Worm (Caenorhabditis elegans): Measurements from ENCODE around the gene F36H5.9.

Gene F36H5.9

ce11 chrII:1752990-1753389 is at the start of gene F36H5.9:
TSS of gene F36H5.9 (minus strand) at chrII:1753090.
- TF ChIP-seq efl-1 (optimal IDR thresholded peaks at IDR 0.05) (no peak), efl-1 (GFP tag; optimal IDR thresholded peaks at IDR 0.05 in 1 of 2) (no peak), egl-27 (tag; optimal IDR thresholded peaks at IDR 0.05) (no peak), fos-1 (tag; optimal IDR thresholded peaks at IDR 0.05) (no peak), mef-2 (tag; optimal IDR thresholded peaks at IDR 0.05) (no peak), lir-3 (tag; optimal IDR thresholded peaks at IDR 0.05; ENCODE audit: poor library complexity) (no peak), lin-13 (GFP tag; optimal IDR thresholded peaks at IDR 0.05) (no peak), vab-15 (tag; optimal IDR thresholded peaks at IDR 0.05) (no peak), aly-2 (tag; optimal IDR thresholded peaks at IDR 0.05) (no peak), lin-14 (GFP tag; optimal IDR thresholded peaks at IDR 0.05) (no peak), mdl-1 (tag; optimal IDR thresholded peaks at IDR 0.05) (no peak), zag-1 (tag; optimal IDR thresholded peaks at IDR 0.05) (no peak), Y116A8C.19 (tag; optimal IDR thresholded peaks at IDR 0.05; ENCODE audit: borderline replicate concordance) (no peak), tbx-2 (tag; optimal IDR thresholded peaks at IDR 0.05) (no peak), xbp-1 (tag; optimal IDR thresholded peaks at IDR 0.05) (no peak), pqm-1 (tag; optimal IDR thresholded peaks at IDR 0.05) (no peak), nhr-77 (tag; optimal IDR thresholded peaks at IDR 0.05) (no peak), pag-3 (tag; optimal IDR thresholded peaks at IDR 0.05; ENCODE audit: borderline replicate concordance, insufficient read depth) (no peak)

ce11 chrII:1788087-1788486 is 35.2 kb upstream of the F36H5.9 start, which contains the start of the genes C08F1.6 and fbxb-13:
TSS of gene C08F1.6 (minus strand) at chrII:1788187.
TSS of gene fbxb-13 (plus strand) at chrII:1788277.
- TF ChIP-seq alr-1 (tag; optimal IDR thresholded peaks at IDR 0.05; ENCODE audit: borderline replicate concordance), result no peak
- TF ChIP-seq nhr-28 (tag; optimal IDR thresholded peaks at IDR 0.05), result no peak
- no peak for TF ChIP-seq lin-14 (GFP tag; optimal IDR thresholded peaks at IDR 0.05)
- no peak for TF ChIP-seq skn-1 (tag; optimal IDR thresholded peaks at IDR 0.05)
- TF ChIP-seq ztf-11 (tag; optimal IDR thresholded peaks at IDR 0.05), result no peak
- no peak for TF ChIP-seq snpc-4 (tag; optimal IDR thresholded peaks at IDR 0.05)
- no peak for TF ChIP-seq aly-2 (tag; optimal IDR thresholded peaks at IDR 0.05)
- TF ChIP-seq egl-27 (tag; optimal IDR thresholded peaks at IDR 0.05), result no peak
- no peak for TF ChIP-seq ets-5 (GFP tag; IDR thresholded peaks at IDR 0.05)
- no peak for TF ChIP-seq ztf-4 (tag; optimal IDR thresholded peaks at IDR 0.05)
- no peak for TF ChIP-seq swsn-7 (tag; optimal IDR thresholded peaks at IDR 0.05)
- no peak for TF ChIP-seq unc-86 (tag; optimal IDR thresholded peaks at IDR 0.05)
- TF ChIP-seq snu-23 (GFP tag; optimal IDR thresholded peaks at IDR 0.05), result no peak
- TF ChIP-seq C16A3.4 (tag; optimal IDR thresholded peaks at IDR 0.05), result no peak
- no peak for TF ChIP-seq sox-4 (tag; optimal IDR thresholded peaks at IDR 0.05)

DNA sequence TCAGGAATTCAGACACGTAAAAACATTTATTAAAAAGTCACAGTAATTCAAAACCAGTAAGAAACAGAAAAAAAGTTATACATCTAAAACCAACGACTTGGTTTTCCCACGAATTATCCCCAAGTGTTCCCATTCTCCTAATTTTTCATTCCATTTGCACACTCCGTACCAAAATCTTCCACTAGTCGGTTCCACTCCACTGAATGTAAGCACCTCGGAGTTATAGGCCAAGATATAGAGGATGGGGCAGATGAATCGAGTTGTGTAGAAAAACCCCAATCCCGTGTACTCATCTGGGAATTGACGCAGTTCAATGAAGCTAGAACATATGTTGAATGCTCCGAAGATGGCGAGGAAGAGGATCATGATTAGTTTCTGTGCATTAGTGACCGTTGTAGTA is 34.3 kb upstream of the F36H5.9 start:
- no peak for TF ChIP-seq alr-1 (tag; optimal IDR thresholded peaks at IDR 0.05; ENCODE audit: borderline replicate concordance)
- no peak for TF ChIP-seq hpl-2 (GFP tag; optimal IDR thresholded peaks at IDR 0.05)
- no peak for TF ChIP-seq aha-1 (tag; optimal IDR thresholded peaks at IDR 0.05)
- no peak for TF ChIP-seq nhr-71 (tag; optimal IDR thresholded peaks at IDR 0.05)
- TF ChIP-seq tlp-1 (tag; optimal IDR thresholded peaks at IDR 0.05), result no peak
- no peak for TF ChIP-seq lin-15B (tag; optimal IDR thresholded peaks at IDR 0.05)
- TF ChIP-seq fkh-4 (tag; optimal IDR thresholded peaks at IDR 0.05; ENCODE audit: borderline replicate concordance), result no peak
- no peak for TF ChIP-seq F16B12.6 (tag; optimal IDR thresholded peaks at IDR 0.05)
- no peak for TF ChIP-seq jun-1 (tag; optimal IDR thresholded peaks at IDR 0.05)
- no peak for TF ChIP-seq dpl-1 (GFP tag; optimal IDR thresholded peaks at IDR 0.05)
- no peak for TF ChIP-seq ceh-63 (GFP tag; optimal IDR thresholded peaks at IDR 0.05)

- TF ChIP-seq lin-35 (GFP tag; optimal IDR thresholded peaks at IDR 0.05) (no peak), snpc-4 (tag; optimal IDR thresholded peaks at IDR 0.05) (no peak), jun-1 (tag; optimal IDR thresholded peaks at IDR 0.05) (no peak), fkh-10 (GFP tag; optimal IDR thresholded peaks at IDR 0.05) (no peak), lir-3 (tag; optimal IDR thresholded peaks at IDR 0.05; ENCODE audit: poor library complexity) (no peak), zip-4 (GFP tag; optimal IDR thresholded peaks at IDR 0.05) (no peak), C04F5.9 (tag; optimal IDR thresholded peaks at IDR 0.05) (no peak), unc-98 (GFP tag; IDR thresholded peaks at IDR 0.05) (no peak), egl-13 (tag; optimal IDR thresholded peaks at IDR 0.05) (no peak)
These were observed 33.3 kb upstream of the F36H5.9 start, which contains the start of gene C08F1.10 for ce11 chrII:1786209-1786608. TSS of gene C08F1.10 (minus strand) at chrII:1786309.

All from whole organism, L1 larva.